Worm (Caenorhabditis elegans) whole organism, L4 larva: Measurements from ENCODE around the gene msd-4.

Experiments
- F26F4.8 ChIP-seq: fragments of 200-800 bp; sonication (Bioruptor generic); conservative IDR thresholded peaks from 2 replicates; pipeline ENCODE4 v1.3.6; 2022; ENCODE audit warnings: missing genetic modification characterization, missing compliant biosample characterization
- F37D6.2 ChIP-seq: sonication (generic microtip); optimal IDR thresholded peaks from 2 replicates; lab custom pipeline; 2016; ENCODE audit warnings: mild to moderate bottlenecking, missing genetic modification characterization, missing compliant biosample characterization
- R02D3.7 ChIP-seq: fragments of 150-350 bp; sonication (generic microtip); optimal IDR thresholded peaks from 3 replicates; lab custom pipeline; 2014; ENCODE audit warnings: missing biosample characterization, missing genetic modification characterization
- T26A8.4 ChIP-seq: fragments of 200-800 bp; sonication (Bioruptor generic); IDR thresholded peaks from 2 replicates; pipeline ENCODE4 v1.3.6; 2022; ENCODE audit warnings: missing genetic modification characterization, missing compliant biosample characterization
- Y105C5A.15 ChIP-seq: fragments of 200-800 bp; sonication (Bioruptor generic); IDR thresholded peaks from 2 replicates; pipeline ENCODE4 v1.3.6; 2022; ENCODE audit warnings: missing genetic modification characterization, missing compliant biosample characterization
- Y75B8A.6 ChIP-seq: fragments of 200-800 bp; sonication (Bioruptor generic); IDR thresholded peaks from 2 replicates; pipeline ENCODE4 v1.3.6; 2022; ENCODE audit warnings: missing genetic modification reagents, missing genetic modification characterization, missing compliant biosample characterization
- ZK337.2 ChIP-seq: fragments of 200-800 bp; sonication (Bioruptor generic); IDR thresholded peaks from 2 replicates; pipeline ENCODE4 v1.3.6; 2022; ENCODE audit warnings: missing genetic modification reagents, missing genetic modification characterization, missing compliant biosample characterization
- ama-1 ChIP-seq: fragments of 150-350 bp; optimal IDR thresholded peaks from 2 replicates; lab custom pipeline; 2014; ENCODE audit warnings: inconsistent platforms, mixed read lengths
- arid-1 ChIP-seq: fragments of 200-800 bp; sonication (Bioruptor generic); conservative IDR thresholded peaks from 2 replicates; pipeline ENCODE4 v1.3.6; 2022; ENCODE audit warnings: missing genetic modification reagents, missing genetic modification characterization, missing compliant biosample characterization
- ceh-28 ChIP-seq: fragments of 150-350 bp; optimal IDR thresholded peaks from 2 replicates; lab custom pipeline; 2014; ENCODE audit warnings: missing biosample characterization, missing genetic modification reagents, missing genetic modification characterization
- ceh-32 ChIP-seq: sonication (generic microtip); optimal IDR thresholded peaks from 2 replicates; lab custom pipeline; 2016; ENCODE audit warnings: mild to moderate bottlenecking, missing genetic modification characterization, missing compliant biosample characterization; ENCODE audit not compliant: poor library complexity
- ceh-44 ChIP-seq: fragments of 200-800 bp; sonication (Bioruptor generic); IDR thresholded peaks from 2 replicates; pipeline ENCODE4 v1.3.6; 2022; ENCODE audit warnings: missing genetic modification reagents, missing genetic modification characterization, missing compliant biosample characterization
- ceh-62 ChIP-seq: sonication (generic microtip); optimal IDR thresholded peaks from 2 replicates; lab custom pipeline; 2017; ENCODE audit warnings: missing biosample characterization, missing genetic modification characterization
- ctbp-1 ChIP-seq: fragments of 200-800 bp; sonication (Bioruptor generic); IDR thresholded peaks from 2 replicates; pipeline ENCODE4 v1.3.6; 2022; ENCODE audit warnings: missing genetic modification reagents, missing genetic modification characterization, missing compliant biosample characterization
- daf-19 ChIP-seq: fragments of 200-800 bp; sonication (Bioruptor generic); conservative IDR thresholded peaks from 2 replicates; pipeline ENCODE4 v1.3.6; 2022; ENCODE audit warnings: missing genetic modification characterization, missing compliant biosample characterization
- dpl-1 ChIP-seq: fragments of 150-350 bp; optimal IDR thresholded peaks from 2 replicates; lab custom pipeline; 2014; ENCODE audit warnings: missing biosample characterization, missing genetic modification reagents, missing genetic modification characterization
- duxl-1 ChIP-seq: sonication (generic microtip); optimal IDR thresholded peaks from 2 replicates; lab custom pipeline; 2016; ENCODE audit warnings: mild to moderate bottlenecking, missing genetic modification characterization, moderate library complexity, missing compliant biosample characterization; ENCODE audit not compliant: poor library complexity
- dve-1 ChIP-seq: sonication (generic microtip); optimal IDR thresholded peaks from 2 replicates; lab custom pipeline; 2017; ENCODE audit warnings: antibody characterized with exemption, mild to moderate bottlenecking, missing genetic modification characterization, missing compliant biosample characterization; ENCODE audit not compliant: insufficient read depth
- fos-1 ChIP-seq: fragments of 150-350 bp; optimal IDR thresholded peaks from 2 replicates; lab custom pipeline; 2014; ENCODE audit warnings: missing biosample characterization, missing genetic modification characterization
- lin-29 ChIP-seq: fragments of 200-800 bp; sonication (Bioruptor generic); IDR thresholded peaks from 2 replicates; pipeline ENCODE4 v1.3.6; 2022; ENCODE audit warnings: missing genetic modification reagents, missing genetic modification characterization, missing compliant biosample characterization
- lir-3 ChIP-seq: sonication (generic microtip); optimal IDR thresholded peaks from 2 replicates; lab custom pipeline; 2016; ENCODE audit warnings: mild to moderate bottlenecking, missing genetic modification characterization, missing compliant biosample characterization
- madf-5 ChIP-seq, 2 experiments: fragments of 200-800 bp; sonication (Bioruptor generic); IDR thresholded peaks; 2 replicates each; pipeline ENCODE4 v1.3.6; 2022; ENCODE audit warnings: missing compliant biosample characterization in 2 of 2, missing genetic modification characterization in 2 of 2
- nhr-102 ChIP-seq: sonication (generic microtip); optimal IDR thresholded peaks from 2 replicates; lab custom pipeline; 2016; ENCODE audit warnings: mild to moderate bottlenecking, missing genetic modification characterization, moderate library complexity, missing compliant biosample characterization
- nhr-111 ChIP-seq: fragments of 200-800 bp; sonication (Bioruptor generic); optimal IDR thresholded peaks from 2 replicates; lab custom pipeline; 2018; ENCODE audit warnings: mild to moderate bottlenecking, missing genetic modification characterization, missing compliant biosample characterization
- nhr-237 ChIP-seq: sonication (generic microtip); optimal IDR thresholded peaks from 2 replicates; lab custom pipeline; 2017; ENCODE audit warnings: missing biosample characterization, missing genetic modification characterization
- nhr-25 ChIP-seq: sonication (generic microtip); optimal IDR thresholded peaks from 2 replicates; lab custom pipeline; 2017; ENCODE audit warnings: missing genetic modification characterization, mild to moderate bottlenecking, missing compliant biosample characterization, antibody characterized with exemption, moderate library complexity, borderline replicate concordance; ENCODE audit not compliant: insufficient read depth
- nhr-42 ChIP-seq: fragments of 200-800 bp; sonication (Bioruptor generic); IDR thresholded peaks from 2 replicates; pipeline ENCODE4 v1.3.6; 2022; ENCODE audit warnings: missing genetic modification characterization, missing compliant biosample characterization
- nhr-77 ChIP-seq: fragments of 150-350 bp; optimal IDR thresholded peaks from 2 replicates; lab custom pipeline; 2014; ENCODE audit warnings: missing biosample characterization, missing genetic modification characterization
- rbr-2 ChIP-seq: sonication (generic microtip); optimal IDR thresholded peaks from 2 replicates; lab custom pipeline; 2016; ENCODE audit warnings: missing genotype, missing genetic modification characterization, missing compliant biosample characterization
- saeg-2 ChIP-seq: fragments of 200-800 bp; sonication (Bioruptor generic); IDR thresholded peaks from 2 replicates; pipeline ENCODE4 v1.3.6; 2022; ENCODE audit warnings: missing genetic modification reagents, missing genetic modification characterization, missing compliant biosample characterization
- snpc-1.2 ChIP-seq: fragments of 200-800 bp; sonication (Bioruptor generic); IDR thresholded peaks from 2 replicates; pipeline ENCODE4 v1.3.6; 2022; ENCODE audit warnings: missing genetic modification reagents, missing genetic modification characterization, missing compliant biosample characterization
- snpc-4 ChIP-seq: fragments of 150-350 bp; optimal IDR thresholded peaks from 2 replicates; lab custom pipeline; 2014; ENCODE audit warnings: missing biosample characterization, missing genetic modification characterization
- spr-1 ChIP-seq: sonication (generic microtip); optimal IDR thresholded peaks from 2 replicates; lab custom pipeline; 2016; ENCODE audit warnings: mild to moderate bottlenecking, missing genetic modification characterization, missing compliant biosample characterization
- zip-11 ChIP-seq: fragments of 200-800 bp; sonication (Bioruptor generic); IDR thresholded peaks from 2 replicates; pipeline ENCODE4 v1.3.6; 2022; ENCODE audit warnings: missing genetic modification characterization, missing compliant biosample characterization
- zip-2 ChIP-seq: fragments of 150-350 bp; optimal IDR thresholded peaks from 2 replicates; lab custom pipeline; 2014; ENCODE audit warnings: missing biosample characterization, missing genetic modification characterization

msd-4 gene

DNA sequence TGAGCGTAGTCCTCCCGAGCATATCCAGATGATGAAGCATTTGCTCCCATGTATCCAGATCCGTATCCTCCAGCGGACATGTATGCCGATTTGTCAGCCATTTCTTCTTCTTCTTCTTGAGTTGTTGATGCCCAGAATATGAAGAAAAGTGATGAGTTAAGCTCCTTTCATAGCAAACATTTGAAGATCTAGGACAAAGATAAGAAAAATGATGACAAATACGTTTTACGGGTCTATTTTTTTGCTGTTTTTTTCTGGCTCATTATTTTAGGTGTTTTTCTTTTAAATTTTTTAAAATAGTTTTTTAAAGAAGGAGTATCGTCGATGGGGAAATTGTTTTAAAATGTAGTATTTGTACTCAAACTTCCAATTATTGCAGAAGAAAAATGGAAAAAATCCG, 38.3 kb downstream of the msd-4 start, which contains the start of gene nspd-9:
Gene nspd-9 (minus strand): TSS at position 101 of the 400 bp plus-strand sequence.
- no peak for TF ChIP-seq spr-1 (tag; lab: Kevin White, UChicago)
- TF ChIP-seq nhr-25 (tag; lab: Kevin White, UChicago), result no peak
- no peak for TF ChIP-seq ceh-62 (tag; lab: Kevin White, UChicago)
- no peak for TF ChIP-seq nhr-77 (tag; lab: Kevin White, UChicago)
- no peak for TF ChIP-seq duxl-1
- TF ChIP-seq ZK337.2 (GFP tag; lab: Robert Waterston, UW), result no peak
- no peak for TF ChIP-seq rbr-2 (tag; lab: Kevin White, UChicago)
- TF ChIP-seq dve-1 (tag; lab: Kevin White, UChicago), result no peak
- TF ChIP-seq zip-11, result no peak
- TF ChIP-seq lir-3, result no peak
- TF ChIP-seq F37D6.2, result no peak
- no peak for TF ChIP-seq T26A8.4 (GFP tag; lab: Robert Waterston, UW)
- TF ChIP-seq Y75B8A.6 (GFP tag; lab: Robert Waterston, UW), result no peak
- no peak for TF ChIP-seq fos-1 (tag; lab: Kevin White, UChicago)
- TF ChIP-seq, all 104 proteins: peak for 0

DNA sequence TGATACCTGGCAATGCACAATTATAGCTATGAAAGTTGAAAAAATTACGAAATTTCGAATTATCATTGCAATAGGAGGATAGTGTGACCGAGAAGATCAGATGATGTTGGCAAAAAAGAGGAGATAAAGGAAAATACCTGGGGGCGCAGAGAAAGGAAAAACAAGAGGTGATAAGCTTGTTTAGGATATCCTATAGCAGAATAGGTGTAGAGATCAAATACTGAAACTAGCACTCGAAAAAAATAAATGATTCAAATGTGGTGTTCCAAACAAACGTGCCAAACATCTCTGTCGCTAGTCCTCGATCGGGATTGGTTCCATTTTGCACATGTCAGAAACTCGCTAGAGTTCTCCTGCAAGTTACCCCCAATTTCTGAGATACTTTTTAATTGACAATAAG, 39.1 kb downstream of the msd-4 start, which contains the start of gene F26A1.9:
Gene F26A1.9 (minus strand): TSS at position 101 of the 400 bp plus-strand sequence.
- TF ChIP-seq ama-1 (lab: Kevin White, UChicago) (no peak), zip-2 (tag; lab: Kevin White, UChicago) (no peak), daf-19 (GFP tag; lab: Robert Waterston, UW) (no peak), nhr-237 (tag; lab: Kevin White, UChicago) (no peak), lin-29 (GFP tag; lab: Robert Waterston, UW) (no peak), lir-3 (no peak), ceh-44 (no peak), nhr-42 (GFP tag; lab: Robert Waterston, UW) (no peak), ctbp-1 (GFP tag; lab: Robert Waterston, UW) (no peak), zip-11 (no peak), ceh-28 (tag; lab: Kevin White, UChicago) (no peak), ceh-62 (tag; lab: Kevin White, UChicago) (no peak), arid-1 (GFP tag; lab: Robert Waterston, UW) (no peak), nhr-102 (tag; lab: Kevin White, UChicago) (no peak), snpc-4 (tag; lab: Kevin White, UChicago) (no peak), Y105C5A.15 (no peak), saeg-2 (GFP tag; lab: Robert Waterston, UW) (no peak), madf-5 (GFP tag; IDR thresholded peaks at IDR 0.05; lab: Robert Waterston, UW) (no peak), R02D3.7 (no peak), dpl-1 (no peak)

DNA sequence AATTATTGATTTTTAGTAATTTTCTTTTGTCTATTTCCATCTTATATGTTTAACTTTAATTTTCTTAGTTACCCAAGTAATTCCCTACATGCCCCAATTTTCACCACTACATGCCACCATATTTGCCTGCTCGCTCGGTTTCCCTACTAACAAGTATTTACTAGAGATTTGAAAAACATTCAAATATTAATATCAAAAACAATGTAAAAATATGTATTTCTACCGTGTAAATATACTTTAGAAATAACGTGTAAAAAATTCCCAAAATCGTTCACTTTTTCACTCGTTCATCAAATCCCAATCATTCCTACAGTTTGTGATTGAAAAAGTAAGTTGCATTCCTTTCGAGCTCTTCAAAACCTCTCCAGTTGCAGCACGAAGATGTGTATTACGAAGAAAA, 41.9 kb downstream of the msd-4 start, which contains the start of gene F26A1.3:
Gene F26A1.3 (plus strand): TSS at position 301 of the 400 bp plus-strand sequence.
- no peak for TF ChIP-seq F26F4.8 (GFP tag; lab: Robert Waterston, UW)
- no peak for TF ChIP-seq nhr-111 (GFP tag; lab: Kevin White, UChicago)

DNA sequence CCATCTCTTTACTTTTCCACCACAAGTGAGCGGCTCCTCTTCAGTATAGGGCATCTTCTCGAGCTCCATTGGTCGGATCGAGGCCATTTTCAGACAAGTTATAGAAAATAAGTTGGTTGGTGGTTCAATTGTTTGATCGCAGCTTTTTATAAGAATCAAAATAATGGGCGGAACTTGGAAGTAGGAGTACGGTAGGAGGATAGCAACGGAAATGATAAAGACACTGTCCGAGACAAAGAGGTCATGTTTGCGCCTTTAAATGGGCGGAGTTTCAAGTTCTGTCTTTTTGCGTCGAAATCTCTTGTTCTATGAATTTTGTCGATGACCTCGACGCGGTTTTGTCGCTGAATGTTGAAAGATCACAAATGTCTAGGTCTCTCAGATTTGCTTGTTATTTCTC, 46.4 kb downstream of the msd-4 start, which contains the start of gene F26A1.8:
Gene F26A1.8 (minus strand): TSS at position 101 of the 400 bp plus-strand sequence.
- TF ChIP-seq lir-3, result no peak
- TF ChIP-seq snpc-1.2 (GFP tag; lab: Robert Waterston, UW), result no peak
- TF ChIP-seq nhr-111 (GFP tag; lab: Kevin White, UChicago), result no peak
- TF ChIP-seq Y75B8A.6 (GFP tag; lab: Robert Waterston, UW), result no peak
- TF ChIP-seq duxl-1, result no peak
- TF ChIP-seq spr-1 (tag; lab: Kevin White, UChicago), result no peak
- no peak for TF ChIP-seq ceh-28 (tag; lab: Kevin White, UChicago)
- TF ChIP-seq ceh-32 (tag; lab: Kevin White, UChicago), result no peak
